Worm (Caenorhabditis elegans) whole organism, L4 larva: ENCODE measurements around the gene Y24D9A.6.

Experiments
- T20F7.1 ChIP-seq: fragments of 200-800 bp; sonication (Bioruptor generic); optimal IDR thresholded peaks from 2 replicates; lab custom pipeline; 2018; ENCODE audit warnings: mild to moderate bottlenecking, missing genetic modification characterization, missing compliant biosample characterization
- T26A8.4 ChIP-seq: fragments of 200-800 bp; sonication (Bioruptor generic); IDR thresholded peaks from 2 replicates; pipeline ENCODE4 v1.3.6; 2022; ENCODE audit warnings: missing genetic modification characterization, missing compliant biosample characterization
- Y105C5A.15 ChIP-seq: fragments of 200-800 bp; sonication (Bioruptor generic); IDR thresholded peaks from 2 replicates; pipeline ENCODE4 v1.3.6; 2022; ENCODE audit warnings: missing genetic modification characterization, missing compliant biosample characterization
- aha-1 ChIP-seq: fragments of 150-350 bp; peaks from one replicate; lab custom pipeline; 2014; ENCODE audit warnings: missing biosample characterization, missing genetic modification characterization
- ama-1 ChIP-seq: fragments of 150-350 bp; optimal IDR thresholded peaks from 2 replicates; lab custom pipeline; 2014; ENCODE audit warnings: inconsistent platforms, mixed read lengths
- ceh-20 ChIP-seq: fragments of 200-800 bp; sonication (Bioruptor generic); IDR thresholded peaks from 2 replicates; pipeline ENCODE4 v1.3.6; 2022; ENCODE audit warnings: missing genetic modification reagents, missing genetic modification characterization, missing compliant biosample characterization
- ceh-32 ChIP-seq: sonication (generic microtip); optimal IDR thresholded peaks from 2 replicates; lab custom pipeline; 2016; ENCODE audit warnings: mild to moderate bottlenecking, missing genetic modification characterization, missing compliant biosample characterization; ENCODE audit not compliant: poor library complexity
- ceh-62 ChIP-seq: sonication (generic microtip); optimal IDR thresholded peaks from 2 replicates; lab custom pipeline; 2017; ENCODE audit warnings: missing biosample characterization, missing genetic modification characterization
- ces-1 ChIP-seq: fragments of 150-350 bp; sonication (generic microtip); optimal IDR thresholded peaks from 4 replicates; lab custom pipeline; 2014; ENCODE audit warnings: missing biosample characterization, missing genetic modification reagents, missing genetic modification characterization
- ctbp-1 ChIP-seq: fragments of 200-800 bp; sonication (Bioruptor generic); IDR thresholded peaks from 2 replicates; pipeline ENCODE4 v1.3.6; 2022; ENCODE audit warnings: missing genetic modification reagents, missing genetic modification characterization, missing compliant biosample characterization
- daf-16 ChIP-seq, 3 experiments: sonication (generic microtip); optimal IDR thresholded peaks; 2 replicates each; lab custom pipeline; 2016 to 2017; ENCODE audit warnings: missing genetic modification characterization in 3 of 3, missing genetic modification reagents in 3 of 3, mild to moderate bottlenecking in 2 of 3, missing compliant biosample characterization in 2 of 3, missing biosample characterization in 1 of 3, moderate library complexity in 1 of 3
- dpl-1 ChIP-seq: fragments of 150-350 bp; optimal IDR thresholded peaks from 2 replicates; lab custom pipeline; 2014; ENCODE audit warnings: missing biosample characterization, missing genetic modification reagents, missing genetic modification characterization
- dve-1 ChIP-seq: sonication (generic microtip); optimal IDR thresholded peaks from 2 replicates; lab custom pipeline; 2017; ENCODE audit warnings: antibody characterized with exemption, mild to moderate bottlenecking, missing genetic modification characterization, missing compliant biosample characterization; ENCODE audit not compliant: insufficient read depth
- egl-27 ChIP-seq: sonication (generic microtip); optimal IDR thresholded peaks from 3 replicates; lab custom pipeline; 2017; ENCODE audit warnings: missing biosample characterization, missing genetic modification reagents, missing genetic modification characterization
- fos-1 ChIP-seq: fragments of 150-350 bp; optimal IDR thresholded peaks from 2 replicates; lab custom pipeline; 2014; ENCODE audit warnings: missing biosample characterization, missing genetic modification characterization
- hif-1 ChIP-seq, 2 experiments: sonication (generic microtip); optimal IDR thresholded peaks; 2 replicates each; lab custom pipeline; 2016 to 2017; ENCODE audit warnings: missing compliant biosample characterization in 2 of 2, missing genetic modification characterization in 2 of 2, missing genetic modification reagents in 2 of 2, missing genotype in 2 of 2, mild to moderate bottlenecking in 1 of 2
- hlh-11 ChIP-seq: fragments of 200-800 bp; sonication (Bioruptor generic); optimal IDR thresholded peaks from 2 replicates; lab custom pipeline; 2018; ENCODE audit warnings: mild to moderate bottlenecking, missing genetic modification characterization, missing compliant biosample characterization
- hlh-30 ChIP-seq: sonication (generic microtip); optimal IDR thresholded peaks from 2 replicates; lab custom pipeline; 2017; ENCODE audit warnings: antibody characterized with exemption, mild to moderate bottlenecking, missing genetic modification characterization, missing compliant biosample characterization; ENCODE audit not compliant: insufficient read depth
- hmg-1.1 ChIP-seq: fragments of 200-800 bp; sonication (Bioruptor generic); IDR thresholded peaks from 2 replicates; pipeline ENCODE4 v1.3.6; 2022; ENCODE audit warnings: missing genetic modification reagents, missing genetic modification characterization, missing compliant biosample characterization
- lim-7 ChIP-seq: fragments of 200-800 bp; sonication (Bioruptor generic); IDR thresholded peaks from 2 replicates; pipeline ENCODE4 v1.3.6; 2022; ENCODE audit warnings: missing genetic modification characterization, missing compliant biosample characterization
- lin-1 ChIP-seq: fragments of 200-800 bp; sonication (Bioruptor generic); IDR thresholded peaks from 2 replicates; pipeline ENCODE4 v1.3.6; 2022; ENCODE audit warnings: missing genetic modification reagents, missing genetic modification characterization, missing compliant biosample characterization
- lsy-2 ChIP-seq, 2 experiments: fragments of 150-350 bp in 1 of 2; sonication (generic microtip) in 1 of 2; optimal IDR thresholded peaks; 2 replicates each; lab custom pipeline; 2014 to 2017; ENCODE audit warnings: missing biosample characterization in 2 of 2, missing genetic modification characterization in 2 of 2
- mdl-1 ChIP-seq, 2 experiments: fragments of 150-350 bp in 1 of 2; sonication (generic microtip) in 1 of 2; optimal IDR thresholded peaks; 2 replicates each; lab custom pipeline; 2014 to 2017; ENCODE audit warnings: missing biosample characterization in 2 of 2, missing genetic modification characterization in 2 of 2
- mep-1 ChIP-seq: fragments of 150-350 bp; sonication (generic microtip); optimal IDR thresholded peaks from 3 replicates; lab custom pipeline; 2014; ENCODE audit warnings: missing biosample characterization, missing genetic modification characterization
- mxl-2 ChIP-seq: fragments of 200-800 bp; sonication (Bioruptor generic); conservative IDR thresholded peaks from 2 replicates; pipeline ENCODE4 v1.3.6; 2022; ENCODE audit warnings: missing genetic modification reagents, missing genetic modification characterization, missing compliant biosample characterization
- nhr-102 ChIP-seq: sonication (generic microtip); optimal IDR thresholded peaks from 2 replicates; lab custom pipeline; 2016; ENCODE audit warnings: mild to moderate bottlenecking, missing genetic modification characterization, moderate library complexity, missing compliant biosample characterization
- nhr-25 ChIP-seq: sonication (generic microtip); optimal IDR thresholded peaks from 2 replicates; lab custom pipeline; 2017; ENCODE audit warnings: missing genetic modification characterization, mild to moderate bottlenecking, missing compliant biosample characterization, antibody characterized with exemption, moderate library complexity, borderline replicate concordance; ENCODE audit not compliant: insufficient read depth
- nhr-28 ChIP-seq: fragments of 150-350 bp; optimal IDR thresholded peaks from 2 replicates; lab custom pipeline; 2014; ENCODE audit warnings: missing biosample characterization, missing genetic modification characterization
- nhr-42 ChIP-seq: fragments of 200-800 bp; sonication (Bioruptor generic); IDR thresholded peaks from 2 replicates; pipeline ENCODE4 v1.3.6; 2022; ENCODE audit warnings: missing genetic modification characterization, missing compliant biosample characterization
- rbr-2 ChIP-seq: sonication (generic microtip); optimal IDR thresholded peaks from 2 replicates; lab custom pipeline; 2016; ENCODE audit warnings: missing genotype, missing genetic modification characterization, missing compliant biosample characterization
- skn-1 ChIP-seq: fragments of 150-350 bp; optimal IDR thresholded peaks from 2 replicates; lab custom pipeline; 2014; ENCODE audit warnings: missing biosample characterization, missing genetic modification characterization
- spr-1 ChIP-seq: sonication (generic microtip); optimal IDR thresholded peaks from 2 replicates; lab custom pipeline; 2016; ENCODE audit warnings: mild to moderate bottlenecking, missing genetic modification characterization, missing compliant biosample characterization
- unc-62 ChIP-seq, 3 experiments: fragments of 150-350 bp in 1 of 3; sonication (generic microtip); optimal IDR thresholded peaks in 2 of 3; peaks in 1 of 3; 1 replicate in 1 of 3; 2 replicates in 2 of 3; lab custom pipeline; 2014 to 2017; ENCODE audit warnings: missing biosample characterization in 3 of 3, missing genetic modification characterization in 3 of 3, missing genetic modification reagents in 3 of 3, missing genotype in 1 of 3

The Y24D9A.6 gene

DNA sequence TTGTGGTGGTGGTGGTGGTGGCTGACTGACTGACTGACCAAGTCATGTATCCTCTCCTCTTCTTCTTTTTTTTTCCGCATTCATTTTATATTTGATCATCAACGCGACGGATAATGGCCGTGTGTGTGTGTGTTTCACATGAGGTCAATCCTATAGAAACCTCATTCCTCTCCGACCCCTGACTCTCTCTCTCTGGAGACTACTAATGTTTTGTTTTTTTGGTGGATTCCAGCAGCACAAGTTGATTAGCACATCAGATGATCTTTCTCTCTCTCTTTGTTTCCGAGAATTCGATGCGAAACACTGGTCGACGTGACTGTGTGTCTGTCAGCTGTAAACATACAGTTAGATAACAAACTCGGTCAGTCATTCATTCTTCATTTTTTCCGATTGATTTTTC, 4.9 kb upstream of the Y24D9A.6 start, which contains the start of gene Y24D9A.7 (continued):
- TF ChIP-seq daf-16 (GFP tag; optimal IDR thresholded peaks at IDR 0.05; lab: Kevin White, UChicago) (peak in 1 of 2 experiments; percentile 18), daf-16 (tag; optimal IDR thresholded peaks at IDR 0.05; lab: Kevin White, UChicago) (peak; percentile 83)

DNA sequence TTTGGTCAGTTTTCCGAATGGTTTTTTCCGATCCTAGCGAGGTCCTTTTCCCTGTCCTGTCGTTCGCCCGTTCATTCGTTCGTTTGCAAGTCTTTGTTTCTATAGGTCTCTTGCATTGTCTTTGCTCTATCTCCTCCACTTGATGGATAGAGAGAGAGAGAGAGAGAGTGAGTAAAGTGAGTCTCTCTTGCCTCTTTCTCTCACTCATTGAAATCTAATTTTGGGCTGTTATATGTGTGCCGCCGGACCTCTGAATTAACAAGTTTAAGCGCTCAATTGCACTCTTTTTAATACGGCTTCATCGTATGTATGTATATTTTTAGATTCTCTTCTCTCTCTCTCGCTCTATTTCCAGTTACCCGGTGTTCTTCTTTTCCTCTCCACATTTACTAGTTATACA, 3.7 kb upstream of the Y24D9A.6 start:
- TF ChIP-seq unc-62 (GFP tag; optimal IDR thresholded peaks at IDR 0.05 in 1 of 2; lab: Kevin White, UChicago) (peak in 1 of 2 experiments; percentile 48), unc-62 (tag; optimal IDR thresholded peaks at IDR 0.05; lab: Kevin White, UChicago) (no peak), ctbp-1 (GFP tag; lab: Robert Waterston, UW) (0 out of 2 replicates have a peak, but pooled peaks have one; percentile 41), nhr-102 (tag; lab: Kevin White, UChicago) (no peak), ama-1 (peak; percentile 33), nhr-25 (peak; percentile 37), T26A8.4 (GFP tag; lab: Robert Waterston, UW) (peak; percentile 31; the same call in 1 of the 2 replicates), spr-1 (tag; lab: Kevin White, UChicago) (no peak), lin-1 (GFP tag; lab: Robert Waterston, UW) (no peak), hmg-1.1 (GFP tag; lab: Robert Waterston, UW) (0 out of 2 replicates have a peak, but pooled peaks have one; percentile 16), nhr-28 (peak; percentile 3), mep-1 (tag; lab: Kevin White, UChicago) (peak; percentile 5), lsy-2 (tag; optimal IDR thresholded peaks at IDR 0.05; lab: Kevin White, UChicago) (peak in 1 of 2 experiments; percentile 3), lim-7 (GFP tag; lab: Robert Waterston, UW) (0 out of 2 replicates have a peak, but pooled peaks have one; percentile 12), Y105C5A.15 (GFP tag; lab: Robert Waterston, UW) (no peak), fos-1 (no peak), rbr-2 (peak; percentile 12), ces-1 (GFP tag; lab: Kevin White, UChicago) (peak; percentile 73)

DNA sequence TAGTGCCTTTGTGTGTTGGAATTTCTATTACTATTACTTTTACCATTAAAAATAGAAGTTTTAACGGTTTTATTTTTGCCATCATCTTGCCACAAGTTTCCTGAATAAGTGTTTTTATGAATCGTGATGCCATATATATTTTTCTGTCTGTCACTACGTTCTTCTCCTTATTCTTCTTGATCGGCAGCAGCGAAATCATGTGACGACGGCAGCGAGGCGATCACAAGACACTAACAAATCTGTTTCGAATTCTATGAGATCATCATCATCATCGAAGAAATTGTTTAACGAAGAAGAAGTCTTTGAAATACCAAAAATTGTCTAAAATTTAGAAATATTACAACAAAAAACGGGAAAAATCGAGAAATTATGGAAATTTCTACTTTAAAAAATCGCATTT, 2.2 kb upstream of the Y24D9A.6 start:
- TF ChIP-seq aha-1 (tag; lab: Kevin White, UChicago) (peak; percentile 32), egl-27 (tag; lab: Kevin White, UChicago) (no peak), mxl-2 (GFP tag; lab: Robert Waterston, UW) (no peak), ceh-32 (tag; lab: Kevin White, UChicago) (no peak), lsy-2 (tag; optimal IDR thresholded peaks at IDR 0.05; lab: Kevin White, UChicago) (peak in 1 of 2 experiments; percentile 52), skn-1 (no peak), hlh-11 (tag; lab: Kevin White, UChicago) (peak; percentile 67), ceh-62 (tag; lab: Kevin White, UChicago) (no peak), mdl-1 (tag; optimal IDR thresholded peaks at IDR 0.05; lab: Kevin White, UChicago) (peak in 1 of 2 experiments; percentile 28), mep-1 (tag; lab: Kevin White, UChicago) (peak; percentile 66), nhr-25 (peak; percentile 4), dve-1 (peak; percentile 66), dpl-1 (GFP tag; lab: Kevin White, UChicago) (peak; percentile 20), ceh-20 (GFP tag; lab: Robert Waterston, UW) (no peak), T20F7.1 (GFP tag; lab: Kevin White, UChicago) (peak; percentile 18), nhr-28 (peak; percentile 60), hlh-30 (tag; lab: Kevin White, UChicago) (peak; percentile 91), nhr-42 (GFP tag; lab: Robert Waterston, UW) (no peak), hif-1 (tag; optimal IDR thresholded peaks at IDR 0.05; lab: Kevin White, UChicago) (peak in 1 of 2 experiments; percentile 3)
